Fruit fly (Drosophila melanogaster) whole organism, prepupa: ENCODE results near the gene iav.

Source experiments
- Blimp-1 ChIP-seq: fragments of 200-800 bp; sonication (Bioruptor generic); optimal IDR thresholded peaks from 3 replicates; lab custom pipeline; 2017; ENCODE audit warnings: missing biosample characterization, missing genetic modification characterization, mild to moderate bottlenecking, moderate library complexity, missing genetic modification reagents
- CG10631 ChIP-seq: fragments of 200-800 bp; sonication (Bioruptor generic); optimal IDR thresholded peaks from 2 replicates; lab custom pipeline; 2016; ENCODE audit warnings: missing biosample characterization, missing genetic modification characterization
- CG10669 ChIP-seq: fragments of 200-800 bp; sonication (Bioruptor generic); optimal IDR thresholded peaks from 3 replicates; lab custom pipeline; 2018; ENCODE audit warnings: missing biosample characterization, mild to moderate bottlenecking, missing genetic modification characterization, moderate library complexity
- CG11294 ChIP-seq: fragments of 200-800 bp; sonication (Bioruptor generic); IDR thresholded peaks from 2 replicates; pipeline ENCODE4 v1.3.6; 2022; ENCODE audit warnings: missing biosample characterization, missing genetic modification characterization
- CG11762 ChIP-seq: fragments of 200-800 bp; sonication (Bioruptor generic); optimal IDR thresholded peaks from 3 replicates; lab custom pipeline; 2016; ENCODE audit warnings: missing biosample characterization, missing genetic modification characterization; ENCODE audit not compliant: insufficient read depth
- CG11902 ChIP-seq: fragments of 200-800 bp; sonication (Bioruptor generic); optimal IDR thresholded peaks from 3 replicates; lab custom pipeline; 2016; ENCODE audit warnings: missing biosample characterization, missing genetic modification characterization
- CG3032 ChIP-seq: fragments of 200-800 bp; optimal IDR thresholded peaks from 2 replicates; lab custom pipeline; 2019; ENCODE audit warnings: missing biosample characterization, mild to moderate bottlenecking, missing genetic modification characterization, moderate library complexity
- CG31627 ChIP-seq: fragments of 200-800 bp; sonication (Bioruptor generic); optimal IDR thresholded peaks from 3 replicates; lab custom pipeline; 2016; ENCODE audit warnings: missing biosample characterization, missing genetic modification characterization
- CG32006 ChIP-seq: fragments of 200-800 bp; sonication (Bioruptor generic); optimal IDR thresholded peaks from 3 replicates; lab custom pipeline; 2017; ENCODE audit warnings: missing biosample characterization, mild to moderate bottlenecking, missing genetic modification characterization
- CG34406 ChIP-seq: fragments of 200-800 bp; sonication (Bioruptor generic); optimal IDR thresholded peaks from 3 replicates; lab custom pipeline; 2016; ENCODE audit warnings: missing biosample characterization, missing genetic modification characterization
- CG3919 ChIP-seq: fragments of 200-800 bp; sonication (Bioruptor generic); optimal IDR thresholded peaks from 3 replicates; lab custom pipeline; 2016; ENCODE audit warnings: missing biosample characterization, missing genetic modification characterization
- CG4318 ChIP-seq: fragments of 200-800 bp; sonication (Bioruptor generic); optimal IDR thresholded peaks from 3 replicates; lab custom pipeline; 2017; ENCODE audit warnings: missing biosample characterization, mild to moderate bottlenecking, missing genetic modification characterization
- CG6163 ChIP-seq: fragments of 200-800 bp; sonication (Bioruptor generic); IDR thresholded peaks from 3 replicates; pipeline ENCODE4 v1.3.6; 2022; ENCODE audit warnings: missing biosample characterization, missing genetic modification characterization
- CG6276 ChIP-seq: fragments of 200-800 bp; sonication (Bioruptor generic); optimal IDR thresholded peaks from 2 replicates; lab custom pipeline; 2017; ENCODE audit warnings: missing biosample characterization, mild to moderate bottlenecking, missing genetic modification characterization
- CG6792 ChIP-seq: fragments of 200-800 bp; sonication (Bioruptor generic); optimal IDR thresholded peaks from 3 replicates; lab custom pipeline; 2016; ENCODE audit warnings: missing biosample characterization, missing genetic modification characterization
- CG6854 ChIP-seq: fragments of 200-800 bp; sonication (Bioruptor generic); optimal IDR thresholded peaks from 2 replicates; lab custom pipeline; 2017; ENCODE audit warnings: missing biosample characterization, mild to moderate bottlenecking, missing genetic modification characterization
- CG8119 ChIP-seq: fragments of 200-800 bp; sonication (Bioruptor generic); IDR thresholded peaks from 3 replicates; pipeline ENCODE4 v1.3.6; 2022; ENCODE audit warnings: missing biosample characterization, missing genetic modification characterization
- CG8319 ChIP-seq: fragments of 200-800 bp; sonication (Bioruptor generic); optimal IDR thresholded peaks from 3 replicates; lab custom pipeline; 2016; ENCODE audit warnings: missing biosample characterization, missing genetic modification characterization
- CG8632 ChIP-seq: fragments of 200-800 bp; sonication (Bioruptor generic); optimal IDR thresholded peaks from 3 replicates; lab custom pipeline; 2016; ENCODE audit warnings: missing biosample characterization, missing genetic modification characterization
- Eip75B ChIP-seq: fragments of 200-800 bp; sonication (Bioruptor generic); optimal IDR thresholded peaks from 3 replicates; lab custom pipeline; 2016; ENCODE audit warnings: missing biosample characterization, missing genetic modification characterization
- Eip78C ChIP-seq: fragments of 200-800 bp; sonication (Bioruptor generic); peaks from one replicate; lab custom pipeline; 2016; ENCODE audit warnings: missing biosample characterization, missing genetic modification characterization
- Eip93F ChIP-seq: fragments of 200-800 bp; sonication (Bioruptor generic); optimal IDR thresholded peaks from 2 replicates; lab custom pipeline; 2016; ENCODE audit warnings: missing biosample characterization, mild to moderate bottlenecking, missing genetic modification characterization
- Ets21C ChIP-seq: fragments of 200-800 bp; sonication (Bioruptor generic); optimal IDR thresholded peaks from 3 replicates; lab custom pipeline; 2016; ENCODE audit warnings: missing biosample characterization, missing genetic modification characterization
- Hr38 ChIP-seq: sonication (Bioruptor generic); optimal IDR thresholded peaks from 2 replicates; lab custom pipeline; 2016; ENCODE audit warnings: missing biosample characterization, missing genetic modification characterization
- Met ChIP-seq: fragments of 200-800 bp; sonication (Bioruptor generic); optimal IDR thresholded peaks from 3 replicates; lab custom pipeline; 2016; ENCODE audit warnings: missing biosample characterization, missing genetic modification characterization
- OdsH ChIP-seq: fragments of 200-800 bp; sonication (Bioruptor generic); optimal IDR thresholded peaks from 3 replicates; lab custom pipeline; 2016; ENCODE audit warnings: missing biosample characterization, missing genetic modification characterization
- Smox ChIP-seq: fragments of 200-800 bp; sonication (Bioruptor generic); optimal IDR thresholded peaks from 3 replicates; lab custom pipeline; 2016; ENCODE audit warnings: missing biosample characterization, missing genetic modification characterization
- Sox102F ChIP-seq: fragments of 200-800 bp; sonication (Bioruptor generic); optimal IDR thresholded peaks from 2 replicates; lab custom pipeline; 2016; ENCODE audit warnings: missing biosample characterization, mild to moderate bottlenecking, missing genetic modification characterization
- Sox14 ChIP-seq: fragments of 200-800 bp; sonication (Bioruptor generic); optimal IDR thresholded peaks from 3 replicates; lab custom pipeline; 2016; ENCODE audit warnings: missing biosample characterization, missing genetic modification characterization
- Sox15 ChIP-seq: fragments of 200-800 bp; sonication (Bioruptor generic); optimal IDR thresholded peaks from 3 replicates; lab custom pipeline; 2016; ENCODE audit warnings: missing biosample characterization, missing genetic modification characterization
- achi ChIP-seq: fragments of 200-800 bp; sonication (Bioruptor generic); optimal IDR thresholded peaks from 3 replicates; lab custom pipeline; 2016; ENCODE audit warnings: missing biosample characterization, missing genetic modification characterization
- acj6 ChIP-seq: fragments of 200-800 bp; sonication (Bioruptor generic); optimal IDR thresholded peaks from 3 replicates; lab custom pipeline; 2016; ENCODE audit warnings: missing biosample characterization, missing genetic modification characterization
- cyc ChIP-seq: fragments of 200-800 bp; sonication (Bioruptor generic); optimal IDR thresholded peaks from 3 replicates; lab custom pipeline; 2016; ENCODE audit warnings: missing biosample characterization, missing genetic modification characterization
- dac ChIP-seq: fragments of 200-800 bp; sonication (Bioruptor generic); optimal IDR thresholded peaks from 2 replicates; lab custom pipeline; 2017; ENCODE audit warnings: missing biosample characterization, mild to moderate bottlenecking, missing genetic modification characterization
- dsx ChIP-seq: fragments of 200-800 bp; optimal IDR thresholded peaks from 3 replicates; lab custom pipeline; 2019; ENCODE audit warnings: missing biosample characterization, mild to moderate bottlenecking, missing genetic modification characterization, moderate library complexity; ENCODE audit not compliant: poor library complexity, severe bottlenecking
- eg ChIP-seq: fragments of 200-800 bp; sonication (Bioruptor generic); IDR thresholded peaks from 3 replicates; pipeline ENCODE4 v1.3.6; 2022; ENCODE audit warnings: missing biosample characterization, missing genetic modification characterization
- esn ChIP-seq: fragments of 200-800 bp; sonication (Bioruptor generic); optimal IDR thresholded peaks from 2 replicates; lab custom pipeline; 2016; ENCODE audit warnings: missing biosample characterization, mild to moderate bottlenecking, missing genetic modification characterization, moderate library complexity
- fd59A ChIP-seq: fragments of 200-800 bp; sonication (Bioruptor generic); optimal IDR thresholded peaks from 2 replicates; lab custom pipeline; 2017; ENCODE audit warnings: missing biosample characterization, mild to moderate bottlenecking, missing genetic modification characterization, missing genetic modification reagents
- fd85E ChIP-seq: fragments of 200-800 bp; sonication (Bioruptor generic); optimal IDR thresholded peaks from 3 replicates; lab custom pipeline; 2016; ENCODE audit warnings: missing biosample characterization, missing genetic modification characterization
- lz ChIP-seq: fragments of 200-800 bp; sonication (Bioruptor generic); optimal IDR thresholded peaks from 3 replicates; lab custom pipeline; 2016; ENCODE audit warnings: missing biosample characterization, missing genetic modification characterization
- pdm3 ChIP-seq: fragments of 200-800 bp; sonication (Bioruptor generic); optimal IDR thresholded peaks from 3 replicates; lab custom pipeline; 2016; ENCODE audit warnings: missing biosample characterization, missing genetic modification characterization
- salr ChIP-seq, 2 experiments: fragments of 200-800 bp; sonication (Bioruptor generic); optimal IDR thresholded peaks; 3 replicates each; lab custom pipeline; 2016 to 2018; ENCODE audit warnings: missing biosample characterization in 2 of 2, missing genetic modification characterization in 2 of 2, mild to moderate bottlenecking in 1 of 2
- ss ChIP-seq, 2 experiments: fragments of 200-800 bp; sonication (Bioruptor generic); optimal IDR thresholded peaks; 2 replicates in 1 of 2; 3 replicates in 1 of 2; lab custom pipeline; 2017 to 2018; ENCODE audit warnings: mild to moderate bottlenecking in 2 of 2, missing biosample characterization in 2 of 2, missing genetic modification characterization in 2 of 2, moderate library complexity in 1 of 2
- svp ChIP-seq: fragments of 200-800 bp; sonication (Bioruptor generic); peaks from one replicate; lab custom pipeline; 2016; ENCODE audit warnings: missing biosample characterization, missing genetic modification characterization
- topi ChIP-seq: fragments of 200-800 bp; sonication (Bioruptor generic); optimal IDR thresholded peaks from 3 replicates; lab custom pipeline; 2016; ENCODE audit warnings: missing biosample characterization, missing genetic modification characterization
- vri ChIP-seq: fragments of 200-800 bp; sonication (Bioruptor generic); optimal IDR thresholded peaks from 3 replicates; lab custom pipeline; 2016; ENCODE audit warnings: missing biosample characterization, mild to moderate bottlenecking, missing genetic modification characterization

The iav gene

dm6 chrX:6794190-6794589, 19.6 kb upstream of the iav start (continued):
- TF ChIP-seq CG11902 (GFP tag; lab: Kevin White, UChicago) (peak; percentile 43), fd85E (GFP tag; lab: Kevin White, UChicago) (no peak), OdsH (peak; percentile 77), vri (GFP tag; lab: Kevin White, UChicago) (peak; percentile 33), CG3032 (tag; lab: Kevin White, UChicago) (peak; percentile 51), Eip75B (GFP tag; lab: Kevin White, UChicago) (peak; percentile 52), Eip93F (GFP tag; lab: Kevin White, UChicago) (no peak), CG11294 (GFP tag; lab: Robert Waterston, UW) (peak; percentile 74), Eip78C (GFP tag; lab: Kevin White, UChicago) (peak; percentile 93), Met (GFP tag; lab: Kevin White, UChicago) (peak; percentile 80), salr (GFP tag; optimal IDR thresholded peaks at IDR 0.05; lab: Kevin White, UChicago) (peak; percentile 33 to 50), ss (GFP tag; optimal IDR thresholded peaks at IDR 0.05; lab: Kevin White, UChicago) (peak in 1 of 2 experiments; percentile 26), CG11762 (GFP tag; lab: Kevin White, UChicago) (peak; percentile 71), CG31627 (peak; percentile 79), acj6 (GFP tag; lab: Kevin White, UChicago) (peak; percentile 79), CG8319 (GFP tag; lab: Kevin White, UChicago) (peak; percentile 37), dac (GFP tag; lab: Kevin White, UChicago) (peak; percentile 77), Sox15 (peak; percentile 44), Ets21C (GFP tag; lab: Kevin White, UChicago) (peak; percentile 51), Hr38 (GFP tag; lab: Kevin White, UChicago) (no peak), CG8632 (peak; percentile 60), pdm3 (GFP tag; lab: Kevin White, UChicago) (peak; percentile 85), CG34406 (GFP tag; lab: Kevin White, UChicago) (peak; percentile 44), dsx (peak; percentile 21), CG8119 (GFP tag; lab: Robert Waterston, UW) (peak; percentile 87), CG6792 (peak; percentile 54), CG6163 (peak; percentile 91), achi (peak; percentile 76), Sox102F (GFP tag; lab: Kevin White, UChicago) (peak; percentile 54), Blimp-1 (GFP tag; lab: Kevin White, UChicago) (no peak), fd59A (peak; percentile 46), esn (GFP tag; lab: Kevin White, UChicago) (peak; percentile 67)
- TF ChIP-seq, all 60 proteins: peak for 54

DNA sequence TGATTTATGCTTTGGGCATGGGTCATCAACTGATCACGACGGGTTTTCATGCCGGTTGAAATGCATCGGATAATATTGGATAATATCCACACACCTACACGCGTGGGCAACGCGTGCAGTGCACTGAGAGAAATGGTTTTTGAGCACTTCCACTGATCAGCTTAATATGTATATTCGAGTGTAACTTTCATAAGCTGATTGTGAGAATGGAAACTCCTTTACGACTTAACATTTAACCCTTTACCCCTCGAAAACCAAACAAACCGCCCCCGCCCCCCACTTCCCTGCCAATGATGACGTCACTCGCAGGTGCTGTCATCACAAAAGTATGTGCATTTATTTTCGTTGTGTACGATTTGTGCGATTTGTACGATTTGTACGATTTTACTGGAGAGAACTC, 19.0 kb upstream of the iav start:
- TF ChIP-seq CG8632 (no peak), cyc (peak; percentile 41), dsx (no peak), CG6163 (peak; percentile 37; the same call in 2 of the 3 replicates), vri (GFP tag; lab: Kevin White, UChicago) (no peak), Met (GFP tag; lab: Kevin White, UChicago) (peak; percentile 31), achi (no peak), CG10631 (GFP tag; lab: Kevin White, UChicago) (no peak), OdsH (no peak), CG4318 (no peak), CG3919 (GFP tag; lab: Kevin White, UChicago) (peak; percentile 33), Smox (no peak), CG32006 (GFP tag; lab: Kevin White, UChicago) (peak; percentile 29), CG3032 (tag; lab: Kevin White, UChicago) (peak; percentile 24), svp (GFP tag; lab: Kevin White, UChicago) (peak; percentile 21), Blimp-1 (GFP tag; lab: Kevin White, UChicago) (no peak), Sox14 (no peak), esn (GFP tag; lab: Kevin White, UChicago) (no peak), eg (0 out of 3 replicates have a peak, but pooled peaks have one; percentile 22), salr (GFP tag; optimal IDR thresholded peaks at IDR 0.05; lab: Kevin White, UChicago) (no peak), lz (GFP tag; lab: Kevin White, UChicago) (peak; percentile 12), fd85E (GFP tag; lab: Kevin White, UChicago) (no peak), CG6854 (GFP tag; lab: Kevin White, UChicago) (no peak), CG6792 (no peak), Eip78C (GFP tag; lab: Kevin White, UChicago) (peak; percentile 12), CG8319 (GFP tag; lab: Kevin White, UChicago) (no peak), CG10669 (peak; percentile 6), CG6276 (GFP tag; lab: Kevin White, UChicago) (no peak), topi (GFP tag; lab: Kevin White, UChicago) (peak; percentile 16), CG11902 (GFP tag; lab: Kevin White, UChicago) (peak; percentile 38), CG34406 (GFP tag; lab: Kevin White, UChicago) (no peak)
